Fruit fly (Drosophila melanogaster) whole organism, embryonic: ENCODE data around the gene CG4586.

Experiments used
- ATbp ChIP-seq: fragments of 200-800 bp; sonication (Bioruptor generic); optimal IDR thresholded peaks from 2 replicates; lab custom pipeline; 2017; ENCODE audit warnings: missing biosample characterization, mild to moderate bottlenecking, missing genetic modification characterization, missing genetic modification reagents
- CG10274 ChIP-seq: fragments of 200-800 bp; sonication (Bioruptor generic); optimal IDR thresholded peaks from 3 replicates; lab custom pipeline; 2017; ENCODE audit warnings: missing biosample characterization, mild to moderate bottlenecking, missing genetic modification characterization
- CG10431 ChIP-seq: fragments of 200-800 bp; sonication (Bioruptor generic); optimal IDR thresholded peaks from 3 replicates; lab custom pipeline; 2018; ENCODE audit warnings: missing biosample characterization, mild to moderate bottlenecking, missing genetic modification characterization
- CG10462 ChIP-seq: fragments of 200-800 bp; sonication (Bioruptor generic); optimal IDR thresholded peaks from 2 replicates; lab custom pipeline; 2016; ENCODE audit warnings: missing biosample characterization, missing genetic modification characterization
- CG11093 ChIP-seq: fragments of 200-800 bp; sonication (Bioruptor generic); IDR thresholded peaks from 3 replicates; pipeline ENCODE4 v1.3.6; 2022; ENCODE audit warnings: missing biosample characterization, missing genetic modification characterization
- CG12155 ChIP-seq: fragments of 200-800 bp; sonication (Bioruptor generic); optimal IDR thresholded peaks from 3 replicates; lab custom pipeline; 2016; ENCODE audit warnings: missing biosample characterization, missing genetic modification characterization
- CG12659 ChIP-seq: fragments of 200-800 bp; sonication (Bioruptor generic); optimal IDR thresholded peaks from 3 replicates; lab custom pipeline; 2017; ENCODE audit warnings: mild to moderate bottlenecking, missing biosample characterization, missing genetic modification reagents, missing genetic modification characterization
- CG1603 ChIP-seq: fragments of 200-800 bp; sonication (Bioruptor generic); optimal IDR thresholded peaks from 2 replicates; lab custom pipeline; 2019; ENCODE audit warnings: missing biosample characterization, mild to moderate bottlenecking, missing genetic modification characterization, moderate library complexity
- CG17328 ChIP-seq: fragments of 200-800 bp; sonication (Bioruptor generic); IDR thresholded peaks from 2 replicates; pipeline ENCODE4 v1.3.6; 2022; ENCODE audit warnings: missing biosample characterization, missing genetic modification characterization
- CG3065 ChIP-seq: fragments of 200-800 bp; sonication (Bioruptor generic); optimal IDR thresholded peaks from 2 replicates; lab custom pipeline; 2016; ENCODE audit warnings: missing biosample characterization, missing genetic modification characterization
- CG32772 ChIP-seq: fragments of 200-800 bp; sonication (Bioruptor generic); IDR thresholded peaks from 2 replicates; pipeline ENCODE4 v1.3.6; 2022; ENCODE audit warnings: missing biosample characterization, missing genetic modification characterization
- CG4617 ChIP-seq: fragments of 200-800 bp; sonication (Bioruptor generic); optimal IDR thresholded peaks from 3 replicates; lab custom pipeline; 2016; ENCODE audit warnings: missing biosample characterization, missing genetic modification characterization, borderline replicate concordance
- Camta ChIP-seq: fragments of 200-800 bp; sonication (Bioruptor generic); optimal IDR thresholded peaks from 2 replicates; lab custom pipeline; 2016; ENCODE audit warnings: missing biosample characterization, missing genetic modification characterization
- CoRest ChIP-seq: fragments of 200-800 bp; sonication (Bioruptor generic); optimal IDR thresholded peaks from 3 replicates; lab custom pipeline; 2018; ENCODE audit warnings: missing biosample characterization, mild to moderate bottlenecking, missing genetic modification characterization, moderate library complexity
- D19A ChIP-seq: fragments of 200-800 bp; optimal IDR thresholded peaks from 3 replicates; lab custom pipeline; 2019; ENCODE audit warnings: missing biosample characterization, mild to moderate bottlenecking, missing genetic modification characterization, moderate library complexity
- Dp ChIP-seq: fragments of 200-800 bp; sonication (Bioruptor generic); optimal IDR thresholded peaks from 2 replicates; lab custom pipeline; 2018; ENCODE audit warnings: missing biosample characterization, mild to moderate bottlenecking, missing genetic modification characterization, moderate library complexity
- Dref ChIP-seq: fragments of 200-800 bp; sonication (Bioruptor generic); IDR thresholded peaks from 2 replicates; pipeline ENCODE4 v1.3.6; 2022; ENCODE audit warnings: missing biosample characterization, missing genetic modification characterization
- Fer1 ChIP-seq: fragments of 200-800 bp; sonication (Bioruptor generic); optimal IDR thresholded peaks from 2 replicates; lab custom pipeline; 2017; ENCODE audit warnings: missing biosample characterization, mild to moderate bottlenecking, missing genetic modification characterization
- HLH3B ChIP-seq: fragments of 200-800 bp; sonication (Bioruptor generic); IDR thresholded peaks from 2 replicates; pipeline ENCODE4 v1.3.6; 2022; ENCODE audit warnings: missing biosample characterization, missing genetic modification characterization
- Hey ChIP-seq: fragments of 200-800 bp; sonication (Bioruptor generic); optimal IDR thresholded peaks from 3 replicates; lab custom pipeline; 2018; ENCODE audit warnings: missing biosample characterization, mild to moderate bottlenecking, missing genetic modification characterization
- Hmr ChIP-seq: fragments of 200-800 bp; sonication (Bioruptor generic); optimal IDR thresholded peaks from 3 replicates; lab custom pipeline; 2017; ENCODE audit warnings: mild to moderate bottlenecking, missing biosample characterization, missing genetic modification reagents, missing genetic modification characterization
- Med ChIP-seq: fragments of 200-800 bp; sonication (Bioruptor generic); peaks from one replicate; lab custom pipeline; 2016; ENCODE audit warnings: missing biosample characterization, missing genetic modification characterization, mild to moderate bottlenecking, inconsistent platforms, moderate library complexity
- Poxn ChIP-seq: fragments of 200-800 bp; sonication (Bioruptor generic); IDR thresholded peaks from 2 replicates; pipeline ENCODE4 v1.3.6; 2022; ENCODE audit warnings: missing biosample characterization, missing genetic modification characterization
- Sox102F ChIP-seq: fragments of 200-800 bp; sonication (Bioruptor generic); optimal IDR thresholded peaks from 2 replicates; lab custom pipeline; 2018; ENCODE audit warnings: missing biosample characterization, mild to moderate bottlenecking, missing genetic modification characterization, moderate library complexity
- Sry-δ ChIP-seq: fragments of 200-800 bp; sonication (Bioruptor generic); optimal IDR thresholded peaks from 2 replicates; lab custom pipeline; 2016; ENCODE audit warnings: missing biosample characterization, missing genetic modification characterization
- TFAM ChIP-seq: fragments of 200-800 bp; sonication (Bioruptor generic); optimal IDR thresholded peaks from 2 replicates; lab custom pipeline; 2017; ENCODE audit warnings: missing biosample characterization, missing genetic modification characterization, inconsistent platforms
- Taf1 ChIP-seq: fragments of 200-800 bp; sonication (Bioruptor generic); IDR thresholded peaks from 2 replicates; pipeline ENCODE4 v1.3.6; 2022; ENCODE audit warnings: missing biosample characterization, missing genetic modification characterization
- YL-1 ChIP-seq: fragments of 200-800 bp; sonication (Bioruptor generic); optimal IDR thresholded peaks from 3 replicates; lab custom pipeline; 2017; ENCODE audit warnings: missing biosample characterization, mild to moderate bottlenecking, missing genetic modification characterization
- aop ChIP-seq: fragments of 200-800 bp; sonication (Bioruptor generic); IDR thresholded peaks from 2 replicates; pipeline ENCODE4 v1.3.6; 2022; ENCODE audit warnings: missing biosample characterization, missing genetic modification characterization
- cato ChIP-seq: fragments of 200-800 bp; sonication (Bioruptor generic); optimal IDR thresholded peaks from 2 replicates; lab custom pipeline; 2016; ENCODE audit warnings: missing biosample characterization, missing genetic modification characterization, borderline replicate concordance
- croc ChIP-seq: fragments of 200-800 bp; sonication (Bioruptor generic); conservative IDR thresholded peaks from 3 replicates; pipeline ENCODE4 v1.3.6; 2022; ENCODE audit warnings: missing biosample characterization, missing genetic modification characterization
- dm ChIP-seq: fragments of 200-800 bp; sonication (Bioruptor generic); optimal IDR thresholded peaks from 3 replicates; lab custom pipeline; 2016; ENCODE audit warnings: missing biosample characterization, missing genetic modification characterization
- ems ChIP-seq: fragments of 200-800 bp; sonication (Bioruptor generic); optimal IDR thresholded peaks from 3 replicates; lab custom pipeline; 2016; ENCODE audit warnings: missing biosample characterization, missing genetic modification characterization
- gce ChIP-seq: fragments of 200-800 bp; sonication (Bioruptor generic); IDR thresholded peaks from 3 replicates; pipeline ENCODE4 v1.3.6; 2022; ENCODE audit warnings: missing biosample characterization, missing genetic modification characterization
- gcm ChIP-seq: fragments of 200-800 bp; sonication (Bioruptor generic); optimal IDR thresholded peaks from 2 replicates; lab custom pipeline; 2019; ENCODE audit warnings: missing biosample characterization, mild to moderate bottlenecking, missing genetic modification characterization, moderate library complexity
- ind ChIP-seq: fragments of 200-800 bp; sonication (Bioruptor generic); optimal IDR thresholded peaks from 3 replicates; lab custom pipeline; 2016; ENCODE audit warnings: missing biosample characterization, missing genetic modification characterization
- jing ChIP-seq: fragments of 200-800 bp; sonication (Bioruptor generic); optimal IDR thresholded peaks from 2 replicates; lab custom pipeline; 2018; ENCODE audit warnings: missing biosample characterization, mild to moderate bottlenecking, missing genetic modification characterization
- kay ChIP-seq: fragments of 200-800 bp; sonication (Bioruptor generic); optimal IDR thresholded peaks from 2 replicates; lab custom pipeline; 2016; ENCODE audit warnings: missing biosample characterization, missing genetic modification characterization
- klu ChIP-seq: fragments of 200-800 bp; sonication (Bioruptor generic); IDR thresholded peaks from 2 replicates; pipeline ENCODE4 v1.3.6; 2022; ENCODE audit warnings: missing biosample characterization, missing genetic modification characterization
- lilli ChIP-seq: fragments of 200-800 bp; sonication (Bioruptor generic); optimal IDR thresholded peaks from 3 replicates; lab custom pipeline; 2016; ENCODE audit warnings: missing biosample characterization, missing genetic modification characterization
- luna ChIP-seq: fragments of 200-800 bp; sonication (Bioruptor generic); optimal IDR thresholded peaks from 2 replicates; lab custom pipeline; 2016; ENCODE audit warnings: missing biosample characterization, missing genetic modification characterization
- nau ChIP-seq: fragments of 200-800 bp; sonication (Bioruptor generic); optimal IDR thresholded peaks from 3 replicates; lab custom pipeline; 2017; ENCODE audit warnings: missing biosample characterization, mild to moderate bottlenecking, missing genetic modification characterization, missing genetic modification reagents
- nom ChIP-seq: fragments of 200-800 bp; sonication (Bioruptor generic); optimal IDR thresholded peaks from 2 replicates; lab custom pipeline; 2017; ENCODE audit warnings: missing biosample characterization, missing genetic modification characterization, mild to moderate bottlenecking, moderate library complexity, missing genetic modification reagents
- p53 ChIP-seq: fragments of 200-800 bp; sonication (Bioruptor generic); optimal IDR thresholded peaks from 2 replicates; lab custom pipeline; 2016; ENCODE audit warnings: missing biosample characterization, missing genetic modification characterization
- schlank ChIP-seq: fragments of 200-800 bp; sonication (Bioruptor generic); optimal IDR thresholded peaks from 2 replicates; lab custom pipeline; 2018; ENCODE audit warnings: missing biosample characterization, mild to moderate bottlenecking, missing genetic modification characterization
- shn ChIP-seq: fragments of 200-800 bp; sonication (Bioruptor generic); optimal IDR thresholded peaks from 3 replicates; lab custom pipeline; 2016; ENCODE audit warnings: missing biosample characterization, missing genetic modification characterization
- unpg ChIP-seq: fragments of 200-800 bp; sonication (Bioruptor generic); optimal IDR thresholded peaks from 3 replicates; lab custom pipeline; 2018; ENCODE audit warnings: missing biosample characterization, mild to moderate bottlenecking, missing genetic modification characterization, moderate library complexity
- wdn ChIP-seq: fragments of 200-800 bp; sonication (Bioruptor generic); IDR thresholded peaks from 2 replicates; pipeline ENCODE4 v1.3.6; 2022; ENCODE audit warnings: missing biosample characterization, missing genetic modification characterization
- yki ChIP-seq: fragments of >200 bp; optimal IDR thresholded peaks from 3 replicates; lab custom pipeline; 2018

Gene CG4586

DNA sequence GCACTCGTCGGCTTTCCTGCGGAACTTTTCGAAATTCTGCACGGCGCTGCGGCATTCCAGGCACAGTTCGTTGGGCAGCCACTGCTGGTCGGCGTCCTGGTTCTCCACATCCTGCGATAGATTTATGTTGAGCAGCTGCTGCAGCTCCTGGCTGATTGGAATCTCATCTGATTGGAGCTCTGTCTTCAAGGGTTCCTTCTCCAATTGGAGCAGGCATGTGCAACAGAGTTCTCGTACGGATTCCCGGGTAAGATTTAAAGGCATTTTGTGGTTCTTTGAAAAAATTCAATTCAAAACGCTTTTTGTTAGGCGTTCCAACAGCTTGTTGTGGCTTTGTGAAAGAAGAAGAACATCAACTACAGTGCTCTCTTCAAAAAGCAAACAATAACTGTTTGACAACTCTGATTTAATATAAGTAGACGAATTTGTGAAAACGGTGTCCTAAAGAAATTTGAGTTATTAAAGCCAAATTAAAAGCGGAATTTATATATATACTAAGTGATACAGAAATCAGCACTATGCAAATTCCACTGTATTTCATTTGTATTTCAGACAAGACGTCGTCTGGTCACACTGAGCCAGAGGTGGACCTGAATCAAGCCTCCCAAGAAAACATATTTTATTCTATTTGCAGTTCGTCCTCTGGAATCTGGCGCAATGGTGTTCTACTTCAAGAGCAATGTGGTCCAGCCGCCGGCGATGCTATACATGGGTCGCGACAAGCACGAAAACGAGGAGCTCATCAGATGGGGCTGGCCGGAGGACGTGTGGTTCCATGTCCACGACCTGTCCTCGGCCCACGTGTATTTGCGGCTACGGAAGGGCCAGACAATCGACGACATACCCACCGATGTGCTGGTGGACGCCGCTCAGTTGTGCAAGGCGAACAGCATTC lies 43.8 kb downstream of the CG4586 start, which contains the start of the genes CG3032 and CG4593 (continued):
- TF ChIP-seq Camta (GFP tag; lab: Kevin White, UChicago) = peak; percentile 53
- peak; percentile 79; the same call in 2 of the 3 replicates for TF ChIP-seq gce (GFP tag; lab: Robert Waterston, UW)
- TF ChIP-seq CG12155 = peak; percentile 85
- TF ChIP-seq croc (GFP tag; lab: Robert Waterston, UW) = peak; percentile 61
- TF ChIP-seq CoRest (tag; lab: Kevin White, UChicago) = peak; percentile 81
- peak; percentile 31 for TF ChIP-seq nau (GFP tag; lab: Kevin White, UChicago)
- TF ChIP-seq YL-1 (GFP tag; lab: Kevin White, UChicago) = peak; percentile 27
- TF ChIP-seq Hmr (GFP tag; lab: Kevin White, UChicago) = peak; percentile 86
- TF ChIP-seq aop (GFP tag; lab: Robert Waterston, UW) = no peak
- no peak for TF ChIP-seq CG10431 (GFP tag; lab: Kevin White, UChicago)
- TF ChIP-seq TFAM = no peak
- TF ChIP-seq CG12659 (GFP tag; lab: Kevin White, UChicago) = peak; percentile 81
- peak; percentile 87 for TF ChIP-seq ind (GFP tag; lab: Kevin White, UChicago)
- peak; percentile 88 for TF ChIP-seq CG32772 (GFP tag; lab: Robert Waterston, UW)
- no peak for TF ChIP-seq Hey (tag; lab: Kevin White, UChicago)
- peak; percentile 79 for TF ChIP-seq Poxn (GFP tag; lab: Robert Waterston, UW)
- peak; percentile 38 for TF ChIP-seq Dref
- TF ChIP-seq gcm (GFP tag; lab: Kevin White, UChicago) = peak; percentile 42
- peak; percentile 89 for TF ChIP-seq lilli (GFP tag; lab: Kevin White, UChicago)
- no peak for TF ChIP-seq dm (GFP tag; lab: Kevin White, UChicago)
- peak; percentile 6 for TF ChIP-seq luna (GFP tag; lab: Kevin White, UChicago)
- peak; percentile 63 for TF ChIP-seq ATbp (GFP tag; lab: Kevin White, UChicago)
- TF ChIP-seq yki = no peak
- TF ChIP-seq CG10274 = no peak
- TF ChIP-seq Sox102F (GFP tag; lab: Kevin White, UChicago) = peak; percentile 85
- TF ChIP-seq CG4617 (GFP tag; lab: Kevin White, UChicago) = peak; percentile 86
- TF ChIP-seq klu (GFP tag; lab: Robert Waterston, UW) = peak; percentile 83
- TF ChIP-seq p53 (GFP tag; lab: Kevin White, UChicago) = no peak
- peak; percentile 69 for TF ChIP-seq ems (GFP tag; lab: Kevin White, UChicago)
- TF ChIP-seq shn (GFP tag; lab: Kevin White, UChicago) = peak; percentile 48
- TF ChIP-seq D19A = peak; percentile 58
- peak; percentile 49 for TF ChIP-seq schlank (tag; lab: Kevin White, UChicago)
- peak; percentile 85 for TF ChIP-seq Taf1 (GFP tag; lab: Robert Waterston, UW)
- peak; percentile 89 for TF ChIP-seq CG17328 (GFP tag; lab: Robert Waterston, UW)
- TF ChIP-seq cato (GFP tag; lab: Kevin White, UChicago) = peak; percentile 55
- peak; percentile 66 for TF ChIP-seq nom (GFP tag; lab: Kevin White, UChicago)
- TF ChIP-seq Sry-δ (GFP tag; lab: Kevin White, UChicago) = peak; percentile 73
- peak; percentile 65 for TF ChIP-seq Fer1 (GFP tag; lab: Kevin White, UChicago)
- peak; percentile 86 for TF ChIP-seq unpg (GFP tag; lab: Kevin White, UChicago)
- peak; percentile 36 for TF ChIP-seq CG10462
- TF ChIP-seq wdn (GFP tag; lab: Robert Waterston, UW) = peak; percentile 58; the same call in 1 of the 2 replicates
- TF ChIP-seq CG1603 (tag; lab: Kevin White, UChicago) = peak; percentile 83
- peak; percentile 95 for TF ChIP-seq Med (GFP tag; lab: Kevin White, UChicago)
- peak; percentile 53 for TF ChIP-seq kay (GFP tag; lab: Kevin White, UChicago)
- no peak for TF ChIP-seq CG3065 (GFP tag; lab: Kevin White, UChicago)
- peak; percentile 88 for TF ChIP-seq HLH3B (GFP tag; lab: Robert Waterston, UW)
- peak; percentile 87 for TF ChIP-seq CG11093 (GFP tag; lab: Robert Waterston, UW)
- peak; percentile 28 for TF ChIP-seq Dp (GFP tag; lab: Kevin White, UChicago)
- peak; percentile 38 for TF ChIP-seq jing
